Fruit fly (Drosophila melanogaster) whole organism, wandering third instar larva: Measurements from ENCODE around the gene CG13002.

Experiments
- Hr78 ChIP-seq: fragments of >200 bp; optimal IDR thresholded peaks from 2 replicates; lab custom pipeline; 2017; ENCODE audit warnings: missing biosample characterization, missing genetic modification characterization
- dmrt93B ChIP-seq: fragments of 200-800 bp; sonication (Bioruptor generic); optimal IDR thresholded peaks from 2 replicates; lab custom pipeline; 2018; ENCODE audit warnings: missing biosample characterization, mild to moderate bottlenecking, missing genetic modification characterization

DNA sequence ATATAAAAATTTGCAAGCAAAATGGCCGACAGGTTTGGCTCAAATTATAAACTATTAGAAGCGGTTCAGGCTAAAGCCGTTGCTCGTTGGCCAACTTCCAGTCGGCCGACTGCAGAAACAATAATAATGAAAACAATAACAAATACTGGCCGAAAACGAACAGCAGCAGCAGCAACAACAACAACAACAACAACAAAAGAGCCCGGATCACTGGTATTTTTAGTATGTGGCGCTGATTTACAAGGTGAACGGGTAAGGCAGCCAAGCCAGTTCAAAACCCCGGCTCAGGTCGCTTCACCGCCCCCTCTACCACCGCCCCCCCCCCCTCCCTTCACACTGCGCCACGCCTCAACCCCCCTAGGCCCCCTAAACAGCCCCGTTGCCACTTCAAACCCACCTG lies 10.7 kb downstream of the CG13002 start:
- TF ChIP-seq Hr78 (no peak), dmrt93B (GFP tag; lab: Kevin White, UChicago) (no peak)
